Worm (Caenorhabditis elegans) whole organism, L2 larva: ENCODE measurements around the gene clec-163.

Experiments used
- R02D3.7 ChIP-seq: fragments of 150-350 bp; optimal IDR thresholded peaks from 2 replicates; lab custom pipeline; 2014; ENCODE audit warnings: missing biosample characterization, missing genetic modification characterization
- Y55F3AM.14 ChIP-seq: fragments of 200-800 bp; sonication (Bioruptor generic); optimal IDR thresholded peaks from 2 replicates; lab custom pipeline; 2018; ENCODE audit warnings: mild to moderate bottlenecking, missing genetic modification characterization, missing compliant biosample characterization
- dmd-4 ChIP-seq: sonication (generic microtip); optimal IDR thresholded peaks from 2 replicates; lab custom pipeline; 2017; ENCODE audit warnings: missing biosample characterization, missing genetic modification characterization
- egl-27 ChIP-seq: sonication (generic microtip); optimal IDR thresholded peaks from 3 replicates; lab custom pipeline; 2017; ENCODE audit warnings: missing biosample characterization, missing genetic modification reagents, missing genetic modification characterization
- gmeb-1 ChIP-seq: fragments of 150-350 bp; optimal IDR thresholded peaks from 2 replicates; lab custom pipeline; 2014; ENCODE audit warnings: missing biosample characterization, missing genetic modification characterization
- nhr-77 ChIP-seq: fragments of 150-350 bp; optimal IDR thresholded peaks from 2 replicates; lab custom pipeline; 2014; ENCODE audit warnings: missing biosample characterization, missing genetic modification characterization
- snpc-4 ChIP-seq: fragments of 150-350 bp; optimal IDR thresholded peaks from 2 replicates; lab custom pipeline; 2014; ENCODE audit warnings: missing biosample characterization, missing genetic modification characterization
- unc-39 ChIP-seq: fragments of 150-350 bp; optimal IDR thresholded peaks from 2 replicates; lab custom pipeline; 2014; ENCODE audit warnings: missing biosample characterization, missing genetic modification characterization

DNA sequence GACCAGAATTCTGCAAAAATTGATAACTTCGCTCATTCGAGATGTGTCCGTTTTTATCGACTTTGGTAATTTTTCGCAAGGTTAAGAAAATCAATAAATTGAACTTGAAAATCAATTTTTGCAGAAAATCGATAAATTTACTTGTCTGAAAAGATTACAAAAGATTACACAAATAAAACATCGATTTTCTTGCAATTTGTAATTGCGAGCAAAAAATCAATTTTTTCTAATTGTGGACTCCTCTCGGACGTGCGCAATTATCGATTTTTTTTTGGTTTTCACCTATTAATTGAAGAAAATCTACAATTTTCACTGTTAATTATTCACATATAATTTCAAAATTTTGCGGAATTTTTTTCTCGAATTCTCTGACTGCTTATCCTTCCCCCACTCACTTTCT lies 2.9 kb upstream of the clec-163 start:
- TF ChIP-seq unc-39 (tag; lab: Kevin White, UChicago): no peak
- no peak for TF ChIP-seq gmeb-1 (tag; lab: Kevin White, UChicago)
- TF ChIP-seq egl-27 (tag; lab: Kevin White, UChicago): no peak
- no peak for TF ChIP-seq snpc-4
- no peak for TF ChIP-seq nhr-77 (tag; lab: Kevin White, UChicago)
- no peak for TF ChIP-seq Y55F3AM.14 (GFP tag; lab: Kevin White, UChicago)
- no peak for TF ChIP-seq R02D3.7 (tag; lab: Kevin White, UChicago)
- TF ChIP-seq dmd-4 (tag; lab: Kevin White, UChicago): no peak
